Worm (Caenorhabditis elegans): ENCODE measurements around the gene mak-1.
A peak's percentile ranks its signal among the peaks of the same experiment; 100 is the strongest.

The mak-1 gene

ce11 chrII:8747246-8747938 is 3.5 kb downstream of the mak-1 start (continued):
- no peak for TF ChIP-seq ets-5 (GFP tag; IDR thresholded peaks at IDR 0.05)
- no peak for TF ChIP-seq ceh-90 (tag; optimal IDR thresholded peaks at IDR 0.05)
- no peak for TF ChIP-seq zip-4 (GFP tag; optimal IDR thresholded peaks at IDR 0.05)
- no peak for TF ChIP-seq ces-1 (GFP tag; optimal IDR thresholded peaks at IDR 0.05)
- TF ChIP-seq snpc-4 (tag; optimal IDR thresholded peaks at IDR 0.05), result no peak
- no peak for TF ChIP-seq ceh-8 (GFP tag; optimal IDR thresholded peaks at IDR 0.05)
- no peak for TF ChIP-seq fkh-4 (tag; optimal IDR thresholded peaks at IDR 0.05; ENCODE audit: borderline replicate concordance)
- TF ChIP-seq C16A3.4 (tag; optimal IDR thresholded peaks at IDR 0.05), result peak; percentile 33
- TF ChIP-seq mdl-1 (tag; optimal IDR thresholded peaks at IDR 0.05), result no peak
- TF ChIP-seq xbp-1 (tag; optimal IDR thresholded peaks at IDR 0.05), result no peak
- peak; percentile 82 for TF ChIP-seq nhr-90 (tag; optimal IDR thresholded peaks at IDR 0.05; ENCODE audit: poor library complexity)
- peak; percentile 55 for TF ChIP-seq nhr-85 (tag)
- no peak for TF ChIP-seq Y116A8C.19 (tag; optimal IDR thresholded peaks at IDR 0.05; ENCODE audit: borderline replicate concordance)
- no peak; the same call in 1 of the 2 replicates for TF ChIP-seq ceh-88 (GFP tag; IDR thresholded peaks at IDR 0.05)
- TF ChIP-seq C34B4.2 (tag; optimal IDR thresholded peaks at IDR 0.05), result no peak
- TF ChIP-seq nhr-19 (GFP tag; conservative IDR thresholded peaks at IDR 0.05), result no peak; the same call in 1 of the 2 replicates
- TF ChIP-seq ceh-82 (tag; optimal IDR thresholded peaks at IDR 0.05), result no peak
- no peak for TF ChIP-seq nhr-77 (tag; optimal IDR thresholded peaks at IDR 0.05)
- no peak for TF ChIP-seq blmp-1 (tag; optimal IDR thresholded peaks at IDR 0.05)
- peak in 1 of 2 experiments; percentile 33 for TF ChIP-seq efl-1 (optimal IDR thresholded peaks at IDR 0.05)
- TF ChIP-seq efl-1 (GFP tag; optimal IDR thresholded peaks at IDR 0.05 in 1 of 2), result peak in 1 of 2 experiments; percentile 84
- TF ChIP-seq unc-86 (tag; optimal IDR thresholded peaks at IDR 0.05), result no peak
- TF ChIP-seq nhr-28 (tag; optimal IDR thresholded peaks at IDR 0.05), result no peak
- TF ChIP-seq nhr-237 (tag; optimal IDR thresholded peaks at IDR 0.05), result no peak
- no peak for TF ChIP-seq grh-1 (GFP tag; IDR thresholded peaks at IDR 0.05)
- TF ChIP-seq zag-1 (tag; optimal IDR thresholded peaks at IDR 0.05), result no peak
- peak; percentile 39 for TF ChIP-seq lin-13 (GFP tag; optimal IDR thresholded peaks at IDR 0.05)
- no peak for TF ChIP-seq alr-1 (tag; optimal IDR thresholded peaks at IDR 0.05; ENCODE audit: borderline replicate concordance)
- TF ChIP-seq lin-39 (tag; optimal IDR thresholded peaks at IDR 0.05), result no peak
- peak in 1 of 2 experiments; percentile 46 for TF ChIP-seq lsy-2 (tag; optimal IDR thresholded peaks at IDR 0.05)
- TF ChIP-seq fos-1 (tag; optimal IDR thresholded peaks at IDR 0.05), result no peak
- peak; percentile 59 for TF ChIP-seq snu-23 (GFP tag; optimal IDR thresholded peaks at IDR 0.05)
- peak in 1 of 2 experiments; percentile 65 for TF ChIP-seq lin-35 (GFP tag; optimal IDR thresholded peaks at IDR 0.05)
- peak; percentile 41 for TF ChIP-seq tbx-2 (tag; optimal IDR thresholded peaks at IDR 0.05)
- TF ChIP-seq fkh-10 (GFP tag; optimal IDR thresholded peaks at IDR 0.05), result no peak
- no peak for TF ChIP-seq egl-27 (tag; optimal IDR thresholded peaks at IDR 0.05)
- TF ChIP-seq nhr-76 (tag; optimal IDR thresholded peaks at IDR 0.05), result no peak
- peak; percentile 2 for TF ChIP-seq dsc-1 (tag; optimal IDR thresholded peaks at IDR 0.05)
- no peak for TF ChIP-seq nhr-11 (tag; optimal IDR thresholded peaks at IDR 0.05)
- TF ChIP-seq fkh-8 (tag; optimal IDR thresholded peaks at IDR 0.05), result no peak
- peak; percentile 42 for TF ChIP-seq pax-3 (tag; optimal IDR thresholded peaks at IDR 0.05)
- no peak for TF ChIP-seq sptf-1 (tag; optimal IDR thresholded peaks at IDR 0.05)
- no peak for TF ChIP-seq sox-4 (tag; optimal IDR thresholded peaks at IDR 0.05)
- peak; percentile 41 for TF ChIP-seq lin-14 (GFP tag; optimal IDR thresholded peaks at IDR 0.05)
- peak; percentile 44 for TF ChIP-seq nhr-20 (tag; optimal IDR thresholded peaks at IDR 0.05)
- no peak for TF ChIP-seq elt-2 (tag; optimal IDR thresholded peaks at IDR 0.05)
